Worm (Caenorhabditis elegans) whole organism, L1 larva: ENCODE measurements around the gene sel-13.
A peak's percentile ranks its signal among the peaks of the same experiment; 100 is the strongest.

Source experiments
- C16A3.4 ChIP-seq: fragments of 150-350 bp; optimal IDR thresholded peaks from 2 replicates; lab custom pipeline; 2014; ENCODE audit warnings: missing biosample characterization, missing genetic modification characterization
- C34B4.2 ChIP-seq: sonication (generic microtip); optimal IDR thresholded peaks from 2 replicates; lab custom pipeline; 2017; ENCODE audit warnings: mild to moderate bottlenecking, missing genetic modification characterization, missing compliant biosample characterization
- F16B12.6 ChIP-seq: fragments of 150-350 bp; optimal IDR thresholded peaks from 2 replicates; lab custom pipeline; 2014; ENCODE audit warnings: missing biosample characterization, missing genetic modification characterization
- aha-1 ChIP-seq: fragments of 150-350 bp; optimal IDR thresholded peaks from 2 replicates; lab custom pipeline; 2014; ENCODE audit warnings: missing biosample characterization, missing genetic modification characterization
- alr-1 ChIP-seq: fragments of 200-800 bp; sonication (Bioruptor generic); optimal IDR thresholded peaks from 2 replicates; lab custom pipeline; 2018; ENCODE audit warnings: borderline replicate concordance, mild to moderate bottlenecking, missing genetic modification characterization, missing compliant biosample characterization
- ama-1 ChIP-seq: fragments of 150-350 bp; optimal IDR thresholded peaks from 2 replicates; lab custom pipeline; 2014
- blmp-1 ChIP-seq: fragments of 150-350 bp; optimal IDR thresholded peaks from 2 replicates; lab custom pipeline; 2014; ENCODE audit warnings: missing biosample characterization, missing genetic modification characterization
- ceh-8 ChIP-seq: fragments of 200-800 bp; sonication (Bioruptor generic); optimal IDR thresholded peaks from 2 replicates; lab custom pipeline; 2018; ENCODE audit warnings: mild to moderate bottlenecking, missing genetic modification characterization, moderate library complexity, missing compliant biosample characterization
- ceh-82 ChIP-seq, 3 experiments: fragments of 150-350 bp in 1 of 3; sonication (generic microtip) in 2 of 3; optimal IDR thresholded peaks; 2 replicates each; lab custom pipeline; 2014 to 2017; ENCODE audit warnings: missing biosample characterization in 3 of 3, missing genetic modification characterization in 3 of 3
- ceh-90 ChIP-seq: sonication (generic microtip); optimal IDR thresholded peaks from 2 replicates; lab custom pipeline; 2016; ENCODE audit warnings: missing genetic modification characterization, missing compliant biosample characterization
- dpl-1 ChIP-seq, 3 experiments: fragments of 150-350 bp in 2 of 3; sonication (generic microtip) in 1 of 3; optimal IDR thresholded peaks; 2 replicates each; lab custom pipeline; 2014 to 2017; ENCODE audit warnings: missing biosample characterization in 3 of 3, missing genetic modification characterization in 3 of 3, missing genetic modification reagents in 3 of 3
- dsc-1 ChIP-seq: sonication (generic microtip); optimal IDR thresholded peaks from 2 replicates; lab custom pipeline; 2016; ENCODE audit warnings: mild to moderate bottlenecking, missing genetic modification characterization, missing compliant biosample characterization
- egl-13 ChIP-seq: sonication (generic microtip); optimal IDR thresholded peaks from 2 replicates; lab custom pipeline; 2016; ENCODE audit warnings: missing genotype, missing genetic modification reagents, missing genetic modification characterization, missing compliant biosample characterization
- egl-27 ChIP-seq, 2 experiments: fragments of 150-350 bp in 1 of 2; sonication (generic microtip); optimal IDR thresholded peaks; 3 replicates each; lab custom pipeline; 2017 to 2018; ENCODE audit warnings: missing biosample characterization in 2 of 2, missing genetic modification characterization in 2 of 2, missing genetic modification reagents in 2 of 2
- elt-2 ChIP-seq: sonication (generic microtip); optimal IDR thresholded peaks from 2 replicates; lab custom pipeline; 2016; ENCODE audit warnings: missing genetic modification characterization, mild to moderate bottlenecking, inconsistent platforms, missing compliant biosample characterization, missing genetic modification reagents
- fkh-4 ChIP-seq: sonication (generic microtip); optimal IDR thresholded peaks from 2 replicates; lab custom pipeline; 2016; ENCODE audit warnings: missing compliant biosample characterization, missing genetic modification characterization, borderline replicate concordance
- fkh-8 ChIP-seq: sonication (generic microtip); optimal IDR thresholded peaks from 2 replicates; lab custom pipeline; 2016; ENCODE audit warnings: mild to moderate bottlenecking, missing genetic modification characterization, missing compliant biosample characterization
- grh-1 ChIP-seq: fragments of 200-800 bp; sonication (Bioruptor generic); IDR thresholded peaks from 2 replicates; pipeline ENCODE4 v1.3.6; 2022; ENCODE audit warnings: missing genetic modification reagents, missing genetic modification characterization, missing compliant biosample characterization
- hlh-4 ChIP-seq: sonication (generic microtip); optimal IDR thresholded peaks from 2 replicates; lab custom pipeline; 2016; ENCODE audit warnings: mild to moderate bottlenecking, missing genetic modification characterization, missing compliant biosample characterization
- irx-1 ChIP-seq: sonication (generic microtip); optimal IDR thresholded peaks from 2 replicates; lab custom pipeline; 2016; ENCODE audit warnings: missing genetic modification characterization, missing compliant biosample characterization
- jun-1 ChIP-seq: fragments of 150-350 bp; optimal IDR thresholded peaks from 2 replicates; lab custom pipeline; 2014; ENCODE audit warnings: missing biosample characterization, missing genetic modification reagents, missing genetic modification characterization
- lin-14 ChIP-seq: fragments of 200-800 bp; sonication (Bioruptor generic); optimal IDR thresholded peaks from 2 replicates; lab custom pipeline; 2018; ENCODE audit warnings: mild to moderate bottlenecking, missing genetic modification characterization, moderate library complexity, missing compliant biosample characterization
- lin-15B ChIP-seq: fragments of 150-350 bp; sonication (generic microtip); optimal IDR thresholded peaks from 3 replicates; lab custom pipeline; 2014; ENCODE audit warnings: missing biosample characterization, missing genetic modification characterization
- lin-35 ChIP-seq, 2 experiments: fragments of 150-350 bp; optimal IDR thresholded peaks; 2 replicates each; lab custom pipeline; 2014; ENCODE audit warnings: missing biosample characterization in 2 of 2, missing genetic modification characterization in 2 of 2, missing genetic modification reagents in 2 of 2
- lir-3 ChIP-seq: sonication (generic microtip); optimal IDR thresholded peaks from 2 replicates; lab custom pipeline; 2016; ENCODE audit warnings: mild to moderate bottlenecking, missing genetic modification characterization, moderate library complexity, missing compliant biosample characterization; ENCODE audit not compliant: poor library complexity
- mab-9 ChIP-seq: fragments of 200-800 bp; sonication (Bioruptor generic); IDR thresholded peaks from 2 replicates; pipeline ENCODE4 v1.3.6; 2022; ENCODE audit warnings: missing genetic modification reagents, missing genetic modification characterization, missing compliant biosample characterization
- nhr-11 ChIP-seq: fragments of 150-350 bp; optimal IDR thresholded peaks from 2 replicates; lab custom pipeline; 2014; ENCODE audit warnings: missing biosample characterization, missing genetic modification characterization
- nhr-237 ChIP-seq: fragments of 150-350 bp; optimal IDR thresholded peaks from 2 replicates; lab custom pipeline; 2014; ENCODE audit warnings: missing biosample characterization, missing genetic modification characterization
- nhr-71 ChIP-seq: sonication (generic microtip); optimal IDR thresholded peaks from 2 replicates; lab custom pipeline; 2016; ENCODE audit warnings: mild to moderate bottlenecking, missing genetic modification characterization, moderate library complexity, missing compliant biosample characterization
- nhr-76 ChIP-seq: sonication (generic microtip); optimal IDR thresholded peaks from 2 replicates; lab custom pipeline; 2017; ENCODE audit warnings: missing biosample characterization, missing genetic modification characterization
- nhr-77 ChIP-seq: fragments of 150-350 bp; optimal IDR thresholded peaks from 2 replicates; lab custom pipeline; 2014; ENCODE audit warnings: missing biosample characterization, missing genetic modification characterization
- nhr-85 ChIP-seq: sonication (generic microtip); peaks from one replicate; lab custom pipeline; 2016; ENCODE audit warnings: missing genetic modification characterization, inconsistent platforms, missing compliant biosample characterization
- nhr-90 ChIP-seq: sonication (generic microtip); optimal IDR thresholded peaks from 2 replicates; lab custom pipeline; 2016; ENCODE audit warnings: mild to moderate bottlenecking, missing genetic modification characterization, missing compliant biosample characterization; ENCODE audit not compliant: poor library complexity
- pqm-1 ChIP-seq: sonication (generic microtip); optimal IDR thresholded peaks from 3 replicates; lab custom pipeline; 2017; ENCODE audit warnings: missing biosample characterization, missing genetic modification characterization
- snu-23 ChIP-seq: sonication (generic microtip); optimal IDR thresholded peaks from 2 replicates; lab custom pipeline; 2016; ENCODE audit warnings: missing genetic modification characterization, missing compliant biosample characterization
- sox-4 ChIP-seq: sonication (generic microtip); optimal IDR thresholded peaks from 2 replicates; lab custom pipeline; 2016; ENCODE audit warnings: missing genetic modification characterization, missing compliant biosample characterization
- sup-37 ChIP-seq: fragments of 200-800 bp; sonication (Bioruptor generic); optimal IDR thresholded peaks from 2 replicates; lab custom pipeline; 2018; ENCODE audit warnings: mild to moderate bottlenecking, missing genetic modification characterization, missing compliant biosample characterization
- tbx-2 ChIP-seq: sonication (generic microtip); optimal IDR thresholded peaks from 2 replicates; lab custom pipeline; 2016; ENCODE audit warnings: missing genetic modification characterization, missing compliant biosample characterization
- unc-86 ChIP-seq: sonication (generic microtip); optimal IDR thresholded peaks from 2 replicates; lab custom pipeline; 2016; ENCODE audit warnings: missing genetic modification characterization, missing compliant biosample characterization
- unc-98 ChIP-seq: fragments of 200-800 bp; sonication (Bioruptor generic); IDR thresholded peaks from 2 replicates; pipeline ENCODE4 v1.3.6; 2022; ENCODE audit warnings: missing genetic modification characterization, missing compliant biosample characterization
- vab-15 ChIP-seq: sonication (generic microtip); optimal IDR thresholded peaks from 2 replicates; lab custom pipeline; 2017; ENCODE audit warnings: missing genotype, mild to moderate bottlenecking, missing genetic modification characterization, missing compliant biosample characterization
- xbp-1 ChIP-seq: sonication (generic microtip); optimal IDR thresholded peaks from 2 replicates; lab custom pipeline; 2016; ENCODE audit warnings: missing genetic modification characterization, missing compliant biosample characterization
- zag-1 ChIP-seq: fragments of 150-350 bp; optimal IDR thresholded peaks from 2 replicates; lab custom pipeline; 2014; ENCODE audit warnings: missing biosample characterization, missing genetic modification characterization
- zip-4 ChIP-seq: fragments of 200-800 bp; sonication (Bioruptor generic); optimal IDR thresholded peaks from 2 replicates; lab custom pipeline; 2018; ENCODE audit warnings: mild to moderate bottlenecking, missing genetic modification characterization, moderate library complexity, missing compliant biosample characterization

Gene sel-13

DNA sequence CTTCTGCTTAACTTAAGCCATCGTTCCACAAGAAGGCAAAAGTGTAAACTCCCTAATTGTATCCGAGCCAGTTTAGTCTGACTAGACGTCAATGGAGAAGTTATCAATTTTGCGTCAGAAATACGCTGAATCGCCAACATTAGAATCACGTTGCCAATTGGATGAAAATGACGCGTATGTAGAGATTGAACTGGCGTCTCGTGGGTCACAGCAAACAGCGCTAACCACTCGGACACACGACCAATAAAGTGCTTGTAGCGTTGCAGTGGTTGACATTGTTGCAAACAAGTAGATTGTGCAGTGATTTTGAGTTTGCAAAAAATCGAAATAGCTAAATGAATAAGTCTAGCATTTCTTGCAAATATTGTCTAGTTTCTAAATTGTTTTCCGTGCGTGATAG lies 10.4 kb downstream of the sel-13 start (continued):
- TF ChIP-seq ceh-82 (tag; optimal IDR thresholded peaks at IDR 0.05; lab: Kevin White, UChicago) (peak; percentile 20 to 64 (median 61)), lin-14 (GFP tag; lab: Kevin White, UChicago) (peak; percentile 64), zip-4 (GFP tag; lab: Kevin White, UChicago) (peak; percentile 4), F16B12.6 (tag; lab: Kevin White, UChicago) (no peak), ceh-8 (no peak), lir-3 (tag; lab: Kevin White, UChicago) (no peak), unc-98 (GFP tag; lab: Robert Waterston, UW) (no peak), lin-15B (tag; lab: Kevin White, UChicago) (no peak), nhr-77 (tag; lab: Kevin White, UChicago) (peak; percentile 66), C16A3.4 (tag; lab: Kevin White, UChicago) (peak; percentile 82), alr-1 (tag; lab: Kevin White, UChicago) (no peak), dsc-1 (tag; lab: Kevin White, UChicago) (peak; percentile 73), elt-2 (tag; lab: Kevin White, UChicago) (peak; percentile 71), nhr-71 (tag; lab: Kevin White, UChicago) (peak; percentile 82), sup-37 (GFP tag; lab: Kevin White, UChicago) (peak; percentile 49), irx-1 (peak; percentile 56), pqm-1 (no peak), sox-4 (no peak), unc-86 (tag; lab: Kevin White, UChicago) (peak; percentile 6), dpl-1 (GFP tag; optimal IDR thresholded peaks at IDR 0.05; lab: Kevin White, UChicago) (peak; percentile 40 to 62 (median 58)), egl-13 (tag; lab: Kevin White, UChicago) (no peak), nhr-11 (no peak), nhr-76 (tag; lab: Kevin White, UChicago) (no peak), grh-1 (0 out of 2 replicates have a peak, but pooled peaks have one; percentile 38), zag-1 (no peak), xbp-1 (peak; percentile 61), fkh-4 (no peak), lin-35 (GFP tag; optimal IDR thresholded peaks at IDR 0.05; lab: Kevin White, UChicago) (peak; percentile 41 to 86), tbx-2 (tag; lab: Kevin White, UChicago) (peak; percentile 53), egl-27 (tag; optimal IDR thresholded peaks at IDR 0.05; lab: Kevin White, UChicago) (no peak), ceh-90 (tag; lab: Kevin White, UChicago) (peak; percentile 3), mab-9 (GFP tag; lab: Robert Waterston, UW) (no peak), jun-1 (peak; percentile 37), hlh-4 (tag; lab: Kevin White, UChicago) (no peak), snu-23 (peak; percentile 87), aha-1 (no peak), blmp-1 (tag; lab: Kevin White, UChicago) (peak; percentile 14), vab-15 (no peak), nhr-85 (tag; lab: Kevin White, UChicago) (peak; percentile 68), nhr-90 (peak; percentile 85), ama-1 (lab: Kevin White, UChicago) (peak; percentile 66)
- TF ChIP-seq, all 84 proteins: peak for 45

DNA sequence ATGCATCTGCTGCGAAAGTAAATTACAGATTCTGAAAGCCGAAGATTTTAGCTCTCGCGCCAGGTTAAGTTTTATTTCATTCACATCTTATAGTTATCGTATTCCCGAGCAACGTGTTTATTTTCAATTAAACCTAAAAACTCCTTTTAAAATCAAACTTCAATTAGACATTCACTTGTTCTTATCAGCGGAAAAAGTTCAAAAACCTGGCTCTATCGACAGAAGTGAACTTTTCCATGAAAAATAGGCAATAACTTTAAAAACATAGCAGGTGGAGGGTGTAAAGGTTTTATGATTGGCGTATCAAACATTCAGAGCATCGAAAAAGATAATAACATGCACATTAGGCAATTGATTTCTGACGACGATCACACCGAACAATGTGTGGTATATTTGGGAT lies 11.1 kb downstream of the sel-13 start, which contains the start of gene ppat-1:
TSS of gene ppat-1 (plus strand) at position 316 of the 400 bp plus-strand sequence.
- TF ChIP-seq nhr-77 (tag; lab: Kevin White, UChicago) (no peak), lir-3 (tag; lab: Kevin White, UChicago) (no peak), fkh-8 (tag; lab: Kevin White, UChicago) (no peak), ceh-8 (peak; percentile 2), irx-1 (no peak), C34B4.2 (tag; lab: Kevin White, UChicago) (no peak), sox-4 (no peak), nhr-237 (tag; lab: Kevin White, UChicago) (no peak)
